Worm (Caenorhabditis elegans) whole organism, L4 larva: ENCODE data around the gene Y48A6C.4.

Experiments
- daf-12 ChIP-seq: fragments of 150-350 bp; optimal IDR thresholded peaks from 2 replicates; lab custom pipeline; 2014; ENCODE audit warnings: missing biosample characterization, missing genetic modification reagents, missing genetic modification characterization
- mxl-2 ChIP-seq: fragments of 200-800 bp; sonication (Bioruptor generic); conservative IDR thresholded peaks from 2 replicates; pipeline ENCODE4 v1.3.6; 2022; ENCODE audit warnings: missing genetic modification reagents, missing genetic modification characterization, missing compliant biosample characterization
- nhr-28 ChIP-seq: fragments of 150-350 bp; optimal IDR thresholded peaks from 2 replicates; lab custom pipeline; 2014; ENCODE audit warnings: missing biosample characterization, missing genetic modification characterization

DNA sequence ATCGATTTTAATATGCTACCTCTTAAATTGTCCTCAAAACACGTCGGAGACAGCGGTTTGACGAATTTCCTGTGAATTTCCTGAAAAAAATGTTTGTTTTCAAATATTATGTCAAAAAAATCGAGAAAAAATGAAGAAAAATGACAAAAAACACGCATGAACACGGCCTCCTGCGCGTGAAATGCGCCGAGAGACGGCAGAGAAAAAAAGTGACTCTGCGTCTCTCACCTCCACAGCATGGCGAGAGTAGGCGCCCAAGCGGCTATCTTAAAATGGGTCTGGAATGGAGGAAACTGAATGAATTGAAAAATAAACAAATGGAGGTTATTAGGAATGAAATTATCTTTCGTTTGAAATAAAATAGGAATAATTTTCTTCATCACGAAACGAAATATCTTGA lies 8.8 kb upstream of the Y48A6C.4 start:
- TF ChIP-seq daf-12 (tag; lab: Kevin White, UChicago) (no peak), mxl-2 (GFP tag; lab: Robert Waterston, UW) (no peak), nhr-28 (tag; lab: Kevin White, UChicago) (peak; percentile 35)
